Fruit fly (Drosophila melanogaster): ENCODE measurements around the gene CG44325.
A peak's percentile ranks its signal among the peaks of the same experiment; 100 is the strongest.

CG44325 gene

dm6 chrX:9118961-9119633, 40.8 kb upstream of the CG44325 start (continued):
- TF ChIP-seq sd (tag; optimal IDR thresholded peaks at IDR 0.05) (no peak), Fer2 (tag; optimal IDR thresholded peaks at IDR 0.05) (no peak), nerfin-1 (tag; optimal IDR thresholded peaks at IDR 0.05) (peak; percentile 56), CG13775 (GFP tag; optimal IDR thresholded peaks at IDR 0.05) (no peak), twi (tag; optimal IDR thresholded peaks at IDR 0.05) (no peak), prd (optimal IDR thresholded peaks at IDR 0.05) (no peak), prd (GFP tag; IDR thresholded peaks at IDR 0.05) (peak; percentile 27; the same call in 2 of the 3 replicates), ATbp (GFP tag; optimal IDR thresholded peaks at IDR 0.05) (no peak), Sin3A (optimal IDR thresholded peaks at IDR 0.05) (no peak), lmd (GFP tag; IDR thresholded peaks at IDR 0.05) (peak; percentile 57), CG11085 (GFP tag; IDR thresholded peaks at IDR 0.05) (no peak), CG6654 (GFP tag; optimal IDR thresholded peaks at IDR 0.05) (peak; percentile 24), Fer3 (tag; optimal IDR thresholded peaks at IDR 0.05) (peak; percentile 33), zen (tag; optimal IDR thresholded peaks at IDR 0.05) (no peak), Dll (GFP tag; IDR thresholded peaks at IDR 0.05; ENCODE audit: partially characterized antibody) (no peak), amos (GFP tag; IDR thresholded peaks at IDR 0.05; ENCODE audit: partially characterized antibody) (no peak), CG4282 (GFP tag; optimal IDR thresholded peaks at IDR 0.05) (no peak), CG10431 (GFP tag; optimal IDR thresholded peaks at IDR 0.05) (no peak), grau (tag; optimal IDR thresholded peaks at IDR 0.05) (no peak), ssp (GFP tag; IDR thresholded peaks at IDR 0.05) (no peak), CG7963 (GFP tag; IDR thresholded peaks at IDR 0.05; ENCODE audit: partially characterized antibody) (no peak), yki (optimal IDR thresholded peaks at IDR 0.05) (no peak), CG7786 (GFP tag; optimal IDR thresholded peaks at IDR 0.05) (no peak), mirr (GFP tag; optimal IDR thresholded peaks at IDR 0.05) (no peak), fd64A (GFP tag; optimal IDR thresholded peaks at IDR 0.05) (peak; percentile 10), CG14441 (GFP tag; IDR thresholded peaks at IDR 0.05) (no peak), insv (GFP tag; optimal IDR thresholded peaks at IDR 0.05) (no peak), CG31388 (GFP tag; optimal IDR thresholded peaks at IDR 0.05) (no peak), CG7745 (tag; optimal IDR thresholded peaks at IDR 0.05) (no peak), Opbp (GFP tag; IDR thresholded peaks at IDR 0.05; ENCODE audit: partially characterized antibody) (no peak), Mes4 (GFP tag; optimal IDR thresholded peaks at IDR 0.05) (no peak), Mrtf (GFP tag; IDR thresholded peaks at IDR 0.05) (no peak), CG9797 (GFP tag; optimal IDR thresholded peaks at IDR 0.05) (no peak), Hr39 (optimal IDR thresholded peaks at IDR 0.05) (no peak), onecut (GFP tag; IDR thresholded peaks at IDR 0.05) (no peak), CG7271 (tag; optimal IDR thresholded peaks at IDR 0.05) (no peak), schlank (tag; optimal IDR thresholded peaks at IDR 0.05) (no peak), Asciz (GFP tag; optimal IDR thresholded peaks at IDR 0.05) (peak; percentile 22), MBD-R2 (GFP tag; IDR thresholded peaks at IDR 0.05) (no peak; the same call in 1 of the 2 replicates), CG12391 (tag; optimal IDR thresholded peaks at IDR 0.05) (no peak), exex (tag; optimal IDR thresholded peaks at IDR 0.05) (no peak), Scr (GFP tag; IDR thresholded peaks at IDR 0.05; ENCODE audit: partially characterized antibody) (no peak), Deaf1 (tag; optimal IDR thresholded peaks at IDR 0.05) (peak; percentile 21), cg (GFP tag; optimal IDR thresholded peaks at IDR 0.05) (peak; percentile 59), Doc3 (GFP tag; IDR thresholded peaks at IDR 0.05; ENCODE audit: partially characterized antibody) (no peak), CG4404 (GFP tag; IDR thresholded peaks at IDR 0.05) (no peak), CG18262 (tag; optimal IDR thresholded peaks at IDR 0.05) (peak; percentile 65), her (GFP tag; optimal IDR thresholded peaks at IDR 0.05) (no peak), CG8388 (GFP tag; optimal IDR thresholded peaks at IDR 0.05) (no peak), CG1602 (GFP tag; optimal IDR thresholded peaks at IDR 0.05) (no peak), TFAM (GFP tag; optimal IDR thresholded peaks at IDR 0.05) (no peak)

Measured in whole organism, embryonic.